Worm (Caenorhabditis elegans) whole organism, L1 larva: ENCODE measurements around the gene cutl-15.

ENCODE experiments used
- C34B4.2 ChIP-seq: sonication (generic microtip); optimal IDR thresholded peaks from 2 replicates; lab custom pipeline; 2017; ENCODE audit warnings: mild to moderate bottlenecking, missing genetic modification characterization, missing compliant biosample characterization
- F16B12.6 ChIP-seq: fragments of 150-350 bp; optimal IDR thresholded peaks from 2 replicates; lab custom pipeline; 2014; ENCODE audit warnings: missing biosample characterization, missing genetic modification characterization
- Y116A8C.19 ChIP-seq: sonication (generic microtip); optimal IDR thresholded peaks from 2 replicates; lab custom pipeline; 2016; ENCODE audit warnings: missing compliant biosample characterization, missing genetic modification characterization, borderline replicate concordance
- aha-1 ChIP-seq: fragments of 150-350 bp; optimal IDR thresholded peaks from 2 replicates; lab custom pipeline; 2014; ENCODE audit warnings: missing biosample characterization, missing genetic modification characterization
- alr-1 ChIP-seq: fragments of 200-800 bp; sonication (Bioruptor generic); optimal IDR thresholded peaks from 2 replicates; lab custom pipeline; 2018; ENCODE audit warnings: borderline replicate concordance, mild to moderate bottlenecking, missing genetic modification characterization, missing compliant biosample characterization
- aly-2 ChIP-seq: fragments of 150-350 bp; optimal IDR thresholded peaks from 2 replicates; lab custom pipeline; 2014; ENCODE audit warnings: missing biosample characterization, missing genetic modification characterization
- blmp-1 ChIP-seq: fragments of 150-350 bp; optimal IDR thresholded peaks from 2 replicates; lab custom pipeline; 2014; ENCODE audit warnings: missing biosample characterization, missing genetic modification characterization
- ceh-63 ChIP-seq: fragments of 200-800 bp; sonication (Bioruptor generic); optimal IDR thresholded peaks from 2 replicates; lab custom pipeline; 2018; ENCODE audit warnings: mild to moderate bottlenecking, missing genetic modification characterization, missing compliant biosample characterization
- ceh-82 ChIP-seq, 3 experiments: fragments of 150-350 bp in 1 of 3; sonication (generic microtip) in 2 of 3; optimal IDR thresholded peaks; 2 replicates each; lab custom pipeline; 2014 to 2017; ENCODE audit warnings: missing biosample characterization in 3 of 3, missing genetic modification characterization in 3 of 3
- ceh-88 ChIP-seq: fragments of 200-800 bp; sonication (Bioruptor generic); IDR thresholded peaks from 2 replicates; pipeline ENCODE4 v1.3.6; 2022; ENCODE audit warnings: missing genetic modification characterization, missing compliant biosample characterization
- dpl-1 ChIP-seq, 3 experiments: fragments of 150-350 bp in 2 of 3; sonication (generic microtip) in 1 of 3; optimal IDR thresholded peaks; 2 replicates each; lab custom pipeline; 2014 to 2017; ENCODE audit warnings: missing biosample characterization in 3 of 3, missing genetic modification characterization in 3 of 3, missing genetic modification reagents in 3 of 3
- dsc-1 ChIP-seq: sonication (generic microtip); optimal IDR thresholded peaks from 2 replicates; lab custom pipeline; 2016; ENCODE audit warnings: mild to moderate bottlenecking, missing genetic modification characterization, missing compliant biosample characterization
- efl-3 ChIP-seq: fragments of 200-800 bp; sonication (Bioruptor generic); optimal IDR thresholded peaks from 2 replicates; lab custom pipeline; 2018; ENCODE audit warnings: mild to moderate bottlenecking, missing genetic modification characterization, missing compliant biosample characterization
- egl-13 ChIP-seq: sonication (generic microtip); optimal IDR thresholded peaks from 2 replicates; lab custom pipeline; 2016; ENCODE audit warnings: missing genotype, missing genetic modification reagents, missing genetic modification characterization, missing compliant biosample characterization
- egl-27 ChIP-seq, 2 experiments: fragments of 150-350 bp in 1 of 2; sonication (generic microtip); optimal IDR thresholded peaks; 3 replicates each; lab custom pipeline; 2017 to 2018; ENCODE audit warnings: missing biosample characterization in 2 of 2, missing genetic modification characterization in 2 of 2, missing genetic modification reagents in 2 of 2
- elt-2 ChIP-seq: sonication (generic microtip); optimal IDR thresholded peaks from 2 replicates; lab custom pipeline; 2016; ENCODE audit warnings: missing genetic modification characterization, mild to moderate bottlenecking, inconsistent platforms, missing compliant biosample characterization, missing genetic modification reagents
- elt-3 ChIP-seq, 6 experiments: fragments of 150-350 bp in 1 of 6; sonication (generic microtip); optimal IDR thresholded peaks; 2 replicates each; lab custom pipeline; 2017 to 2018; ENCODE audit warnings: missing biosample characterization in 6 of 6, missing genetic modification characterization in 6 of 6, inconsistent platforms in 1 of 6
- ets-5 ChIP-seq: fragments of 200-800 bp; sonication (Bioruptor generic); IDR thresholded peaks from 2 replicates; pipeline ENCODE4 v1.3.6; 2022; ENCODE audit warnings: missing genetic modification characterization, missing compliant biosample characterization
- fkh-4 ChIP-seq: sonication (generic microtip); optimal IDR thresholded peaks from 2 replicates; lab custom pipeline; 2016; ENCODE audit warnings: missing compliant biosample characterization, missing genetic modification characterization, borderline replicate concordance
- fkh-8 ChIP-seq: sonication (generic microtip); optimal IDR thresholded peaks from 2 replicates; lab custom pipeline; 2016; ENCODE audit warnings: mild to moderate bottlenecking, missing genetic modification characterization, missing compliant biosample characterization
- grh-1 ChIP-seq: fragments of 200-800 bp; sonication (Bioruptor generic); IDR thresholded peaks from 2 replicates; pipeline ENCODE4 v1.3.6; 2022; ENCODE audit warnings: missing genetic modification reagents, missing genetic modification characterization, missing compliant biosample characterization
- hlh-4 ChIP-seq: sonication (generic microtip); optimal IDR thresholded peaks from 2 replicates; lab custom pipeline; 2016; ENCODE audit warnings: mild to moderate bottlenecking, missing genetic modification characterization, missing compliant biosample characterization
- irx-1 ChIP-seq: sonication (generic microtip); optimal IDR thresholded peaks from 2 replicates; lab custom pipeline; 2016; ENCODE audit warnings: missing genetic modification characterization, missing compliant biosample characterization
- jun-1 ChIP-seq: fragments of 150-350 bp; optimal IDR thresholded peaks from 2 replicates; lab custom pipeline; 2014; ENCODE audit warnings: missing biosample characterization, missing genetic modification reagents, missing genetic modification characterization
- lin-15B ChIP-seq: fragments of 150-350 bp; sonication (generic microtip); optimal IDR thresholded peaks from 3 replicates; lab custom pipeline; 2014; ENCODE audit warnings: missing biosample characterization, missing genetic modification characterization
- lin-35 ChIP-seq, 2 experiments: fragments of 150-350 bp; optimal IDR thresholded peaks; 2 replicates each; lab custom pipeline; 2014; ENCODE audit warnings: missing biosample characterization in 2 of 2, missing genetic modification characterization in 2 of 2, missing genetic modification reagents in 2 of 2
- mab-9 ChIP-seq: fragments of 200-800 bp; sonication (Bioruptor generic); IDR thresholded peaks from 2 replicates; pipeline ENCODE4 v1.3.6; 2022; ENCODE audit warnings: missing genetic modification reagents, missing genetic modification characterization, missing compliant biosample characterization
- mdl-1 ChIP-seq, 2 experiments: fragments of 150-350 bp; optimal IDR thresholded peaks; 2 replicates each; lab custom pipeline; 2014 to 2017; ENCODE audit warnings: missing biosample characterization in 2 of 2, missing genetic modification characterization in 2 of 2, inconsistent platforms in 1 of 2
- mef-2 ChIP-seq: fragments of 150-350 bp; optimal IDR thresholded peaks from 2 replicates; lab custom pipeline; 2014; ENCODE audit warnings: missing biosample characterization, missing genetic modification characterization
- nhr-11 ChIP-seq: fragments of 150-350 bp; optimal IDR thresholded peaks from 2 replicates; lab custom pipeline; 2014; ENCODE audit warnings: missing biosample characterization, missing genetic modification characterization
- nhr-12 ChIP-seq: sonication (generic microtip); optimal IDR thresholded peaks from 2 replicates; lab custom pipeline; 2017; ENCODE audit warnings: missing biosample characterization, missing genetic modification characterization
- nhr-20 ChIP-seq: sonication (generic microtip); optimal IDR thresholded peaks from 2 replicates; lab custom pipeline; 2016; ENCODE audit warnings: mild to moderate bottlenecking, missing genetic modification characterization, missing compliant biosample characterization
- nhr-237 ChIP-seq: fragments of 150-350 bp; optimal IDR thresholded peaks from 2 replicates; lab custom pipeline; 2014; ENCODE audit warnings: missing biosample characterization, missing genetic modification characterization
- nhr-28 ChIP-seq: fragments of 150-350 bp; optimal IDR thresholded peaks from 2 replicates; lab custom pipeline; 2014; ENCODE audit warnings: missing biosample characterization, missing genetic modification characterization
- nhr-47 ChIP-seq: sonication (generic microtip); optimal IDR thresholded peaks from 2 replicates; lab custom pipeline; 2016; ENCODE audit warnings: mild to moderate bottlenecking, missing genetic modification characterization, moderate library complexity, missing compliant biosample characterization
- nhr-71 ChIP-seq: sonication (generic microtip); optimal IDR thresholded peaks from 2 replicates; lab custom pipeline; 2016; ENCODE audit warnings: mild to moderate bottlenecking, missing genetic modification characterization, moderate library complexity, missing compliant biosample characterization
- nhr-76 ChIP-seq: sonication (generic microtip); optimal IDR thresholded peaks from 2 replicates; lab custom pipeline; 2017; ENCODE audit warnings: missing biosample characterization, missing genetic modification characterization
- nhr-77 ChIP-seq: fragments of 150-350 bp; optimal IDR thresholded peaks from 2 replicates; lab custom pipeline; 2014; ENCODE audit warnings: missing biosample characterization, missing genetic modification characterization
- nhr-84 ChIP-seq: sonication (generic microtip); optimal IDR thresholded peaks from 2 replicates; lab custom pipeline; 2017; ENCODE audit warnings: missing biosample characterization, missing genetic modification characterization
- pax-3 ChIP-seq: fragments of 200-800 bp; sonication (Bioruptor generic); optimal IDR thresholded peaks from 2 replicates; lab custom pipeline; 2018; ENCODE audit warnings: mild to moderate bottlenecking, missing genetic modification characterization, moderate library complexity, missing compliant biosample characterization
- pqm-1 ChIP-seq: sonication (generic microtip); optimal IDR thresholded peaks from 3 replicates; lab custom pipeline; 2017; ENCODE audit warnings: missing biosample characterization, missing genetic modification characterization
- rnt-1 ChIP-seq: sonication (generic microtip); optimal IDR thresholded peaks from 2 replicates; lab custom pipeline; 2016; ENCODE audit warnings: mild to moderate bottlenecking, missing genetic modification characterization, moderate library complexity, missing compliant biosample characterization
- snu-23 ChIP-seq: sonication (generic microtip); optimal IDR thresholded peaks from 2 replicates; lab custom pipeline; 2016; ENCODE audit warnings: missing genetic modification characterization, missing compliant biosample characterization
- sox-4 ChIP-seq: sonication (generic microtip); optimal IDR thresholded peaks from 2 replicates; lab custom pipeline; 2016; ENCODE audit warnings: missing genetic modification characterization, missing compliant biosample characterization
- sptf-1 ChIP-seq: fragments of 150-350 bp; optimal IDR thresholded peaks from 2 replicates; lab custom pipeline; 2014; ENCODE audit warnings: missing biosample characterization, missing genetic modification characterization
- swsn-7 ChIP-seq: sonication (generic microtip); optimal IDR thresholded peaks from 2 replicates; lab custom pipeline; 2016; ENCODE audit warnings: missing genetic modification characterization, missing compliant biosample characterization
- tbx-2 ChIP-seq: sonication (generic microtip); optimal IDR thresholded peaks from 2 replicates; lab custom pipeline; 2016; ENCODE audit warnings: missing genetic modification characterization, missing compliant biosample characterization
- unc-130 ChIP-seq: fragments of 150-350 bp; optimal IDR thresholded peaks from 2 replicates; lab custom pipeline; 2017; ENCODE audit warnings: missing biosample characterization, missing genetic modification characterization, inconsistent platforms
- unc-30 ChIP-seq: sonication (generic microtip); optimal IDR thresholded peaks from 2 replicates; lab custom pipeline; 2017; ENCODE audit warnings: missing biosample characterization, missing genetic modification characterization
- unc-62 ChIP-seq: fragments of 150-350 bp; optimal IDR thresholded peaks from 2 replicates; lab custom pipeline; 2014; ENCODE audit warnings: missing biosample characterization, missing genetic modification reagents, missing genetic modification characterization
- unc-98 ChIP-seq: fragments of 200-800 bp; sonication (Bioruptor generic); IDR thresholded peaks from 2 replicates; pipeline ENCODE4 v1.3.6; 2022; ENCODE audit warnings: missing genetic modification characterization, missing compliant biosample characterization
- vab-15 ChIP-seq: sonication (generic microtip); optimal IDR thresholded peaks from 2 replicates; lab custom pipeline; 2017; ENCODE audit warnings: missing genotype, mild to moderate bottlenecking, missing genetic modification characterization, missing compliant biosample characterization
- ztf-11 ChIP-seq, 2 experiments: sonication (generic microtip); optimal IDR thresholded peaks; 2 replicates each; lab custom pipeline; 2016 to 2017; ENCODE audit warnings: missing genetic modification characterization in 2 of 2, missing biosample characterization in 1 of 2, missing compliant biosample characterization in 1 of 2

Gene cutl-15

ce11 chrII:8927253-8927791 lies 20.2 kb downstream of the cutl-15 start, which contains the start of gene cct-2:
Gene cct-2, plus strand, starts transcription at chrII:8927741.
- no peak for TF ChIP-seq fkh-4 (tag; lab: Kevin White, UChicago)
- no peak for TF ChIP-seq ets-5 (GFP tag; lab: Robert Waterston, UW)
- TF ChIP-seq nhr-20 (tag; lab: Kevin White, UChicago): peak; percentile 56
- no peak for TF ChIP-seq nhr-76 (tag; lab: Kevin White, UChicago)
- no peak for TF ChIP-seq C34B4.2
- no peak for TF ChIP-seq F16B12.6 (tag; lab: Kevin White, UChicago)
- no peak for TF ChIP-seq unc-62 (GFP tag; lab: Kevin White, UChicago)
- TF ChIP-seq mab-9: no peak
- TF ChIP-seq grh-1 (GFP tag; lab: Robert Waterston, UW): no peak
- no peak for TF ChIP-seq nhr-84 (tag; lab: Kevin White, UChicago)
- TF ChIP-seq nhr-47 (tag; lab: Kevin White, UChicago): peak; percentile 38
- TF ChIP-seq vab-15 (tag; lab: Kevin White, UChicago): no peak
- peak; percentile 39 for TF ChIP-seq tbx-2 (tag; lab: Kevin White, UChicago)
- TF ChIP-seq ceh-88: no peak
- TF ChIP-seq sptf-1 (tag; lab: Kevin White, UChicago): no peak
- peak; percentile 13 for TF ChIP-seq dsc-1 (tag; lab: Kevin White, UChicago)
- TF ChIP-seq nhr-28 (tag; lab: Kevin White, UChicago): no peak
- no peak for TF ChIP-seq hlh-4 (tag; lab: Kevin White, UChicago)
- no peak for TF ChIP-seq sox-4
- TF ChIP-seq ztf-11 (tag; optimal IDR thresholded peaks at IDR 0.05; lab: Kevin White, UChicago): no peak
- TF ChIP-seq ceh-63 (GFP tag; lab: Kevin White, UChicago): no peak
- no peak for TF ChIP-seq Y116A8C.19 (tag; lab: Kevin White, UChicago)
- no peak for TF ChIP-seq unc-30
- no peak for TF ChIP-seq unc-98
- no peak for TF ChIP-seq elt-2 (tag; lab: Kevin White, UChicago)
- peak; percentile 59 for TF ChIP-seq nhr-71 (tag; lab: Kevin White, UChicago)
- peak in 1 of 3 experiments; percentile 23 for TF ChIP-seq ceh-82 (tag; optimal IDR thresholded peaks at IDR 0.05; lab: Kevin White, UChicago)
- peak; percentile 59 for TF ChIP-seq rnt-1 (tag; lab: Kevin White, UChicago)
- TF ChIP-seq jun-1 (tag; lab: Kevin White, UChicago): no peak
- TF ChIP-seq aha-1 (tag; lab: Kevin White, UChicago): no peak
- TF ChIP-seq efl-3 (GFP tag; lab: Kevin White, UChicago): no peak
- no peak for TF ChIP-seq egl-13 (tag; lab: Kevin White, UChicago)
- TF ChIP-seq dpl-1 (GFP tag; optimal IDR thresholded peaks at IDR 0.05; lab: Kevin White, UChicago): peak; percentile 22 to 64 (median 37)
- no peak for TF ChIP-seq pqm-1 (tag; lab: Kevin White, UChicago)
- no peak for TF ChIP-seq fkh-8
- no peak for TF ChIP-seq egl-27 (tag; optimal IDR thresholded peaks at IDR 0.05; lab: Kevin White, UChicago)
- TF ChIP-seq mef-2: no peak
- peak; percentile 68 for TF ChIP-seq snu-23
- TF ChIP-seq pax-3 (tag; lab: Kevin White, UChicago): no peak
- peak; percentile 48 to 60 for TF ChIP-seq lin-35 (GFP tag; optimal IDR thresholded peaks at IDR 0.05; lab: Kevin White, UChicago)
- no peak for TF ChIP-seq aly-2
- peak; percentile 63 for TF ChIP-seq blmp-1 (tag; lab: Kevin White, UChicago)
- TF ChIP-seq irx-1 (tag; lab: Kevin White, UChicago): no peak
- no peak for TF ChIP-seq nhr-12 (tag; lab: Kevin White, UChicago)
- TF ChIP-seq nhr-11: no peak
- TF ChIP-seq alr-1: no peak
- peak in 1 of 2 experiments; percentile 3 for TF ChIP-seq mdl-1 (tag; optimal IDR thresholded peaks at IDR 0.05; lab: Kevin White, UChicago)
- no peak for TF ChIP-seq nhr-77 (tag; lab: Kevin White, UChicago)
- TF ChIP-seq unc-130 (tag; lab: Kevin White, UChicago): peak; percentile 3
- peak in 1 of 6 experiments; percentile 35 for TF ChIP-seq elt-3 (tag; optimal IDR thresholded peaks at IDR 0.05; lab: Kevin White, UChicago)
- peak; percentile 31 for TF ChIP-seq swsn-7 (tag; lab: Kevin White, UChicago)
- no peak for TF ChIP-seq nhr-237 (tag; lab: Kevin White, UChicago)
- TF ChIP-seq lin-15B (tag; lab: Kevin White, UChicago): peak; percentile 50
